Fruit fly (Drosophila melanogaster): ENCODE results near the gene CG5645.
A peak's percentile ranks its signal among the peaks of the same experiment; 100 is the strongest.

Gene CG5645

dm6 chr3L:12090898-12091685, 45.4 kb downstream of the CG5645 start (continued):
- TF ChIP-seq Atf6 (GFP tag; IDR thresholded peaks at IDR 0.05) = peak; percentile 76; the same call in 1 of the 2 replicates
- 0 out of 3 replicates have a peak, but pooled peaks have one; percentile 36 for TF ChIP-seq CG2199 (GFP tag; IDR thresholded peaks at IDR 0.05)
- TF ChIP-seq ERR (GFP tag; optimal IDR thresholded peaks at IDR 0.05) = no peak
- peak; percentile 80 for TF ChIP-seq CoRest (tag; optimal IDR thresholded peaks at IDR 0.05)
- no peak for TF ChIP-seq Gsc (GFP tag; IDR thresholded peaks at IDR 0.05)
- no peak for TF ChIP-seq Hr39 (optimal IDR thresholded peaks at IDR 0.05)
- no peak for TF ChIP-seq CG7963 (GFP tag; IDR thresholded peaks at IDR 0.05; ENCODE audit: partially characterized antibody)
- TF ChIP-seq trem (tag; optimal IDR thresholded peaks at IDR 0.05) = no peak
- TF ChIP-seq CG6654 (GFP tag; optimal IDR thresholded peaks at IDR 0.05) = no peak
- peak; percentile 64 for TF ChIP-seq nau (GFP tag; optimal IDR thresholded peaks at IDR 0.05)
- TF ChIP-seq aop (GFP tag; IDR thresholded peaks at IDR 0.05) = peak; percentile 38; the same call in 1 of the 2 replicates
- TF ChIP-seq insv (GFP tag; optimal IDR thresholded peaks at IDR 0.05) = no peak
- TF ChIP-seq CG4854 (GFP tag; optimal IDR thresholded peaks at IDR 0.05) = no peak
- TF ChIP-seq zen2 (GFP tag; IDR thresholded peaks at IDR 0.05; ENCODE audit: partially characterized antibody) = no peak
- peak; percentile 59 for TF ChIP-seq CG10209 (GFP tag; optimal IDR thresholded peaks at IDR 0.05)
- peak; percentile 38; the same call in 1 of the 2 replicates for TF ChIP-seq Drgx (GFP tag; IDR thresholded peaks at IDR 0.05)
- peak; percentile 82 for TF ChIP-seq CG32532 (GFP tag; IDR thresholded peaks at IDR 0.05)
- TF ChIP-seq CG17568 (GFP tag; optimal IDR thresholded peaks at IDR 0.05) = peak; percentile 57

- peak; percentile 53 for TF ChIP-seq CG11504 (tag; optimal IDR thresholded peaks at IDR 0.05)
- TF ChIP-seq eve (GFP tag; optimal IDR thresholded peaks at IDR 0.05) = peak in 1 of 2 experiments; percentile 47
- peak; percentile 15 for TF ChIP-seq CG8924 (tag; optimal IDR thresholded peaks at IDR 0.05)
- TF ChIP-seq D (optimal IDR thresholded peaks at IDR 0.05) = no peak
- peak; percentile 11 for TF ChIP-seq D (GFP tag; optimal IDR thresholded peaks at IDR 0.05)
- peak; percentile 72; the same call in 1 of the 2 replicates for TF ChIP-seq crol (GFP tag; IDR thresholded peaks at IDR 0.05)
- peak; percentile 53 for TF ChIP-seq psq (GFP tag; optimal IDR thresholded peaks at IDR 0.05)
- TF ChIP-seq CG9215 (GFP tag; IDR thresholded peaks at IDR 0.05) = no peak
- TF ChIP-seq ci (GFP tag; IDR thresholded peaks at IDR 0.05) = peak; percentile 64; the same call in 2 of the 3 replicates
- peak; percentile 44 for TF ChIP-seq pros (GFP tag; optimal IDR thresholded peaks at IDR 0.05)
- TF ChIP-seq CG15269 (tag; optimal IDR thresholded peaks at IDR 0.05) = peak; percentile 6
- peak; percentile 9 for TF ChIP-seq CG10979 (tag; optimal IDR thresholded peaks at IDR 0.05)
- TF ChIP-seq abd-A (tag; optimal IDR thresholded peaks at IDR 0.05) = peak; percentile 48
- peak; percentile 16 for TF ChIP-seq Deaf1 (tag; optimal IDR thresholded peaks at IDR 0.05)
- TF ChIP-seq aop (GFP tag; IDR thresholded peaks at IDR 0.05) = no peak
- peak; percentile 72 for TF ChIP-seq Med (GFP tag)
- peak; percentile 23 for TF ChIP-seq CG12769 (tag; optimal IDR thresholded peaks at IDR 0.05)
- TF ChIP-seq vvl (GFP tag; IDR thresholded peaks at IDR 0.05) = peak; percentile 71
- no peak for TF ChIP-seq Asciz (GFP tag; optimal IDR thresholded peaks at IDR 0.05)
- TF ChIP-seq CG9437 (GFP tag; optimal IDR thresholded peaks at IDR 0.05) = peak; percentile 4
- TF ChIP-seq prd (optimal IDR thresholded peaks at IDR 0.05) = no peak
- TF ChIP-seq prd (GFP tag; IDR thresholded peaks at IDR 0.05) = 0 out of 3 replicates have a peak, but pooled peaks have one; percentile 6
- no peak for TF ChIP-seq dpn (GFP tag; optimal IDR thresholded peaks at IDR 0.05)
- TF ChIP-seq grau (tag; optimal IDR thresholded peaks at IDR 0.05) = no peak
- no peak for TF ChIP-seq CG10543 (GFP tag; optimal IDR thresholded peaks at IDR 0.05)
- TF ChIP-seq cg (GFP tag; optimal IDR thresholded peaks at IDR 0.05) = peak; percentile 75
- TF ChIP-seq CG18262 (tag; optimal IDR thresholded peaks at IDR 0.05) = peak; percentile 94
- TF ChIP-seq Sox100B (GFP tag; optimal IDR thresholded peaks at IDR 0.05) = peak; percentile 31
- TF ChIP-seq CG13123 (GFP tag; optimal IDR thresholded peaks at IDR 0.05) = no peak
- peak; percentile 78 for TF ChIP-seq cwo (GFP tag; optimal IDR thresholded peaks at IDR 0.05)
Observed at dm6 chr3L:12090184-12090897, 46.2 kb downstream of the CG5645 start.
